Fruit fly (Drosophila melanogaster): Measurements from ENCODE around the gene Osi2.

- no peak for TF ChIP-seq Hr78 (GFP tag; optimal IDR thresholded peaks at IDR 0.05)
- no peak for TF ChIP-seq Dif (GFP tag; optimal IDR thresholded peaks at IDR 0.05; ENCODE audit: partially characterized antibody)
- TF ChIP-seq h (GFP tag; optimal IDR thresholded peaks at IDR 0.05) = no peak
These were observed 21.1 kb downstream of the Osi2 start for dm6 chr3R:6230298-6230697.
